Worm (Caenorhabditis elegans) whole organism, L2 larva: ENCODE measurements around the gene pals-23.
"Not testable (repeated sequence)": the region's sequence is repeated elsewhere in the genome, so short reads cannot be mapped to it uniquely, and the experiment has no call there.

Experiments
- F13H6.1 ChIP-seq: sonication (generic microtip); optimal IDR thresholded peaks from 2 replicates; lab custom pipeline; 2016; ENCODE audit warnings: missing genetic modification characterization, missing compliant biosample characterization
- ZK546.5 ChIP-seq: sonication (generic microtip); optimal IDR thresholded peaks from 2 replicates; lab custom pipeline; 2017; ENCODE audit warnings: missing biosample characterization, missing genetic modification characterization
- ama-1 ChIP-seq: fragments of 150-350 bp; optimal IDR thresholded peaks from 2 replicates; lab custom pipeline; 2018; ENCODE audit warnings: inconsistent platforms
- blmp-1 ChIP-seq: sonication (generic microtip); optimal IDR thresholded peaks from 2 replicates; lab custom pipeline; 2017; ENCODE audit warnings: missing genetic modification characterization, mild to moderate bottlenecking, missing compliant biosample characterization, antibody characterized with exemption, moderate library complexity; ENCODE audit not compliant: insufficient read depth
- ceh-16 ChIP-seq: fragments of 150-350 bp; optimal IDR thresholded peaks from 2 replicates; lab custom pipeline; 2014; ENCODE audit warnings: missing biosample characterization, missing genetic modification characterization
- crh-2 ChIP-seq: sonication (generic microtip); optimal IDR thresholded peaks from 2 replicates; lab custom pipeline; 2017; ENCODE audit warnings: missing biosample characterization, missing genetic modification characterization
- dmd-4 ChIP-seq: sonication (generic microtip); optimal IDR thresholded peaks from 2 replicates; lab custom pipeline; 2017; ENCODE audit warnings: missing biosample characterization, missing genetic modification characterization
- egl-27 ChIP-seq: sonication (generic microtip); optimal IDR thresholded peaks from 3 replicates; lab custom pipeline; 2017; ENCODE audit warnings: missing biosample characterization, missing genetic modification reagents, missing genetic modification characterization
- elt-1 ChIP-seq: fragments of 150-350 bp; optimal IDR thresholded peaks from 2 replicates; lab custom pipeline; 2014; ENCODE audit warnings: missing biosample characterization, missing genetic modification characterization
- elt-3 ChIP-seq: sonication (generic microtip); optimal IDR thresholded peaks from 2 replicates; lab custom pipeline; 2017; ENCODE audit warnings: missing biosample characterization, missing genetic modification characterization
- fos-1 ChIP-seq: fragments of 150-350 bp; optimal IDR thresholded peaks from 2 replicates; lab custom pipeline; 2014; ENCODE audit warnings: missing biosample characterization, missing genetic modification characterization
- gmeb-1 ChIP-seq: fragments of 150-350 bp; optimal IDR thresholded peaks from 2 replicates; lab custom pipeline; 2014; ENCODE audit warnings: missing biosample characterization, missing genetic modification characterization
- lin-11 ChIP-seq: fragments of 150-350 bp; sonication (generic microtip); optimal IDR thresholded peaks from 2 replicates; lab custom pipeline; 2014; ENCODE audit warnings: missing biosample characterization, missing genetic modification characterization, inconsistent platforms, mixed read lengths
- lin-13 ChIP-seq: fragments of 150-350 bp; optimal IDR thresholded peaks from 2 replicates; lab custom pipeline; 2014; ENCODE audit warnings: missing biosample characterization, missing genetic modification reagents, missing genetic modification characterization
- lin-39 ChIP-seq: fragments of 150-350 bp; optimal IDR thresholded peaks from 2 replicates; lab custom pipeline; 2014; ENCODE audit warnings: missing biosample characterization, missing genetic modification reagents, missing genetic modification characterization
- lsy-2 ChIP-seq, 2 experiments: fragments of 150-350 bp in 1 of 2; sonication (generic microtip) in 1 of 2; optimal IDR thresholded peaks; 2 replicates each; lab custom pipeline; 2014 to 2017; ENCODE audit warnings: missing biosample characterization in 2 of 2, missing genetic modification characterization in 2 of 2
- mab-5 ChIP-seq: fragments of 150-350 bp; optimal IDR thresholded peaks from 2 replicates; lab custom pipeline; 2014; ENCODE audit warnings: missing biosample characterization, missing genetic modification characterization
- mdl-1 ChIP-seq, 2 experiments: fragments of 150-350 bp in 1 of 2; sonication (generic microtip) in 1 of 2; optimal IDR thresholded peaks; 2 replicates each; lab custom pipeline; 2017; ENCODE audit warnings: missing biosample characterization in 2 of 2, missing genetic modification characterization in 2 of 2
- nhr-10 ChIP-seq: sonication (generic microtip); optimal IDR thresholded peaks from 2 replicates; lab custom pipeline; 2017; ENCODE audit warnings: missing biosample characterization, missing genetic modification characterization
- nhr-129 ChIP-seq: fragments of 150-350 bp; optimal IDR thresholded peaks from 2 replicates; lab custom pipeline; 2014; ENCODE audit warnings: missing biosample characterization, missing genetic modification characterization
- nhr-21 ChIP-seq: fragments of 150-350 bp; optimal IDR thresholded peaks from 2 replicates; lab custom pipeline; 2014; ENCODE audit warnings: missing biosample characterization, missing genetic modification characterization
- nhr-23 ChIP-seq: fragments of 150-350 bp; optimal IDR thresholded peaks from 2 replicates; lab custom pipeline; 2014; ENCODE audit warnings: missing biosample characterization, missing genetic modification reagents, missing genetic modification characterization
- nhr-237 ChIP-seq: fragments of 150-350 bp; optimal IDR thresholded peaks from 2 replicates; lab custom pipeline; 2014; ENCODE audit warnings: missing biosample characterization, missing genetic modification characterization
- nhr-25 ChIP-seq: fragments of 150-350 bp; sonication (generic microtip); optimal IDR thresholded peaks from 3 replicates; lab custom pipeline; 2014; ENCODE audit warnings: missing biosample characterization, missing genetic modification characterization
- nhr-6 ChIP-seq: fragments of 150-350 bp; optimal IDR thresholded peaks from 2 replicates; lab custom pipeline; 2014; ENCODE audit warnings: missing biosample characterization, missing genetic modification characterization
- peb-1 ChIP-seq: fragments of 150-350 bp; optimal IDR thresholded peaks from 2 replicates; lab custom pipeline; 2014; ENCODE audit warnings: missing biosample characterization, missing genetic modification characterization
- sma-3 ChIP-seq: sonication (generic microtip); optimal IDR thresholded peaks from 2 replicates; lab custom pipeline; 2016; ENCODE audit warnings: missing genetic modification reagents, missing genetic modification characterization, missing compliant biosample characterization
- sma-9 ChIP-seq, 2 experiments: fragments of 150-350 bp in 1 of 2; sonication (generic microtip) in 1 of 2; optimal IDR thresholded peaks; 2 replicates each; lab custom pipeline; 2014 to 2016; ENCODE audit warnings: missing genetic modification characterization in 2 of 2, mild to moderate bottlenecking in 1 of 2, missing biosample characterization in 1 of 2, missing compliant biosample characterization in 1 of 2, missing genetic modification reagents in 1 of 2, moderate library complexity in 1 of 2
- snpc-4 ChIP-seq: fragments of 150-350 bp; optimal IDR thresholded peaks from 2 replicates; lab custom pipeline; 2014; ENCODE audit warnings: missing biosample characterization, missing genetic modification characterization
- unc-39 ChIP-seq: fragments of 150-350 bp; optimal IDR thresholded peaks from 2 replicates; lab custom pipeline; 2014; ENCODE audit warnings: missing biosample characterization, missing genetic modification characterization
- unc-55 ChIP-seq: fragments of 150-350 bp; sonication (generic microtip); optimal IDR thresholded peaks from 3 replicates; lab custom pipeline; 2014; ENCODE audit warnings: missing biosample characterization, missing genetic modification reagents, missing genetic modification characterization
- zag-1 ChIP-seq: fragments of 150-350 bp; optimal IDR thresholded peaks from 2 replicates; lab custom pipeline; 2014; ENCODE audit warnings: missing biosample characterization, missing genetic modification characterization
- ztf-1 ChIP-seq: fragments of 200-800 bp; sonication (Bioruptor generic); conservative IDR thresholded peaks from 2 replicates; pipeline ENCODE4 v1.3.6; 2022; ENCODE audit warnings: missing genetic modification characterization, missing compliant biosample characterization
- ztf-11 ChIP-seq: sonication (generic microtip); optimal IDR thresholded peaks from 2 replicates; lab custom pipeline; 2017; ENCODE audit warnings: missing biosample characterization, missing genetic modification characterization
- ztf-4 ChIP-seq: fragments of 150-350 bp; optimal IDR thresholded peaks from 2 replicates; lab custom pipeline; 2014; ENCODE audit warnings: missing biosample characterization, missing genetic modification characterization

Gene pals-23

DNA sequence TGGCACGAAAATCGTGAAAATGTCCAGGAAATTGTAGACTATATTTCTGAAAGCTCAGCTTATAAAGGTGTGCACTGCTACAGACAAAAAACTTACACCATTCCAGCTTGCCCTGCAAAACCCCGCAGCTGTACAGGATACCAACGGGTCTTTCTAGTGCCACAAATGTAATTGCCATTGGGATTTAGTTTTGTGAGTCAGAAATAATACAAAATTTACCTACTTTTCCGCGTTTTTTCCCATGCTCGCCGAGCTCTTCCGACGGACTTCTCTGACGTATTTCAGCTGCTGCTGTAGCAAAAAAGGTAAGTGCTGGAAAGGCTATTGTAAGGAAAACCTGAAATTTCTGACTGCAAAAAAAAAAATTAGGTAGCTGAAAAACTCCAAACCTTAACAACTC is 27.6 kb upstream of the pals-23 start, which contains the start of gene C29F9.8:
Gene C29F9.8 (minus strand): TSS at position 101 of the 400 bp plus-strand sequence.
- TF ChIP-seq ama-1 (lab: Kevin White, UChicago); sma-9 (GFP tag; optimal IDR thresholded peaks at IDR 0.05; lab: Kevin White, UChicago); sma-9 (tag; optimal IDR thresholded peaks at IDR 0.05; lab: Kevin White, UChicago); fos-1 (tag; lab: Kevin White, UChicago): not testable (repeated sequence)

- not testable (repeated sequence) for TF ChIP-seq mdl-1 (tag; optimal IDR thresholded peaks at IDR 0.05; lab: Kevin White, UChicago); ztf-1; sma-9 (GFP tag; optimal IDR thresholded peaks at IDR 0.05; lab: Kevin White, UChicago); sma-9 (tag; optimal IDR thresholded peaks at IDR 0.05; lab: Kevin White, UChicago)
These were observed 25.8 kb upstream of the pals-23 start, which contains the start of gene C29F9.9 for ce11 chrIII:98822-99221. Gene C29F9.9, minus strand, starts transcription at chrIII:98922.

- TF ChIP-seq egl-27 (tag; lab: Kevin White, UChicago) (no peak), lin-13 (no peak)
These were observed 10.0 kb upstream of the pals-23 start, which contains the start of gene C29F9.6 for ce11 chrIII:114603-115002. Gene C29F9.6, plus strand, starts transcription at chrIII:114903.

- TF ChIP-seq dmd-4 (no peak), nhr-10 (tag; lab: Kevin White, UChicago) (no peak), blmp-1 (tag; lab: Kevin White, UChicago) (no peak), gmeb-1 (tag; lab: Kevin White, UChicago) (no peak), ceh-16 (no peak), zag-1 (tag; lab: Kevin White, UChicago) (no peak), ztf-1 (no peak), unc-39 (tag; lab: Kevin White, UChicago) (no peak), elt-1 (no peak), mdl-1 (tag; optimal IDR thresholded peaks at IDR 0.05; lab: Kevin White, UChicago) (no peak), mab-5 (no peak), elt-3 (tag; lab: Kevin White, UChicago) (no peak), unc-55 (no peak), egl-27 (tag; lab: Kevin White, UChicago) (no peak), sma-3 (no peak), ZK546.5 (tag; lab: Kevin White, UChicago) (no peak), nhr-6 (tag; lab: Kevin White, UChicago) (no peak)
- TF ChIP-seq, all 48 proteins: peak for 0
These were observed 7.4 kb upstream of the pals-23 start, which contains the start of gene C29F9.5 for ce11 chrIII:117210-117609. Gene C29F9.5, plus strand, starts transcription at chrIII:117510.

- TF ChIP-seq lin-11 (tag; lab: Kevin White, UChicago) (no peak), nhr-23 (tag; lab: Kevin White, UChicago) (no peak), snpc-4 (tag; lab: Kevin White, UChicago) (no peak), ztf-11 (tag; lab: Kevin White, UChicago) (no peak), nhr-25 (tag; lab: Kevin White, UChicago) (no peak), F13H6.1 (tag; lab: Kevin White, UChicago) (no peak), ztf-4 (tag; lab: Kevin White, UChicago) (no peak), dmd-4 (no peak), nhr-21 (tag; lab: Kevin White, UChicago) (no peak), lin-39 (tag; lab: Kevin White, UChicago) (no peak), unc-55 (no peak), peb-1 (tag; lab: Kevin White, UChicago) (no peak), nhr-237 (no peak), lsy-2 (tag; optimal IDR thresholded peaks at IDR 0.05; lab: Kevin White, UChicago) (no peak)
These were observed 6.7 kb upstream of the pals-23 start for ce11 chrIII:117857-118256.

DNA sequence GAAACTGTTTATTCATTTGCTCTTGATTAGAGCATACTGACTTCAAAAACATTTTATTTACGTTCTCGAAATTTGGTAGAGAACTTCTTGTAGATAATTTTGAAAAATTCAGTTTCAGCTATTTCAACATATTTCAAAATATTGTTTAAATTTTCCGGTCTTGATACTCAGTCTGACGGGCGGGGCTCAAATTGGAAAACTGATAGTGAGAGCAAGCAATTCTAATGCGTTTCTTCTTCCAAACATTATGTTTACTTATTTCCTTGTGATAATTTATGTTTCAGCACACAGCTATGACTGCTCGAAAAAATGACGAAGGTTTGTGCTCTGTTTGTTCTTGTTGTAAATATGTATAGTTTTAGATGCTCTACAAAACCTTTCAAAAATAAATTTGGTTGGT is 4.4 kb upstream of the pals-23 start, which contains the start of gene pals-24:
Gene pals-24 (plus strand): TSS at position 237 of the 400 bp plus-strand sequence.
- TF ChIP-seq unc-39 (tag; lab: Kevin White, UChicago) (no peak), crh-2 (tag; lab: Kevin White, UChicago) (peak; percentile 16), gmeb-1 (tag; lab: Kevin White, UChicago) (peak; percentile 26), nhr-129 (tag; lab: Kevin White, UChicago) (no peak), fos-1 (tag; lab: Kevin White, UChicago) (peak; percentile 84), sma-9 (GFP tag; optimal IDR thresholded peaks at IDR 0.05; lab: Kevin White, UChicago) (peak; percentile 8), sma-9 (tag; optimal IDR thresholded peaks at IDR 0.05; lab: Kevin White, UChicago) (no peak), F13H6.1 (tag; lab: Kevin White, UChicago) (peak; percentile 8)
- TF ChIP-seq, all 48 proteins: peak for 5
